Fruit fly (Drosophila melanogaster) whole organism, embryonic: ENCODE measurements around the gene Pex10.

Source experiments
- CG11695 ChIP-seq: fragments of 200-800 bp; sonication (Bioruptor generic); IDR thresholded peaks from 3 replicates; pipeline ENCODE4 v1.3.6; 2022; ENCODE audit warnings: missing biosample characterization, missing genetic modification characterization
- CG1603 ChIP-seq: fragments of 200-800 bp; sonication (Bioruptor generic); optimal IDR thresholded peaks from 2 replicates; lab custom pipeline; 2019; ENCODE audit warnings: missing biosample characterization, mild to moderate bottlenecking, missing genetic modification characterization, moderate library complexity
- CG2129 ChIP-seq: fragments of 200-800 bp; sonication (Bioruptor generic); IDR thresholded peaks from 2 replicates; pipeline ENCODE4 v1.3.6; 2022; ENCODE audit warnings: missing biosample characterization, missing genetic modification characterization; ENCODE audit not compliant: partially characterized antibody
- CG34376 ChIP-seq: fragments of 200-800 bp; sonication (Bioruptor generic); optimal IDR thresholded peaks from 2 replicates; lab custom pipeline; 2018; ENCODE audit warnings: missing biosample characterization, mild to moderate bottlenecking, missing genetic modification characterization
- CG7357 ChIP-seq: fragments of 200-800 bp; sonication (Bioruptor generic); IDR thresholded peaks from 3 replicates; pipeline ENCODE4 v1.3.6; 2022; ENCODE audit warnings: missing biosample characterization, missing genetic modification characterization
- CG8281 ChIP-seq: fragments of 200-800 bp; sonication (Bioruptor generic); optimal IDR thresholded peaks from 2 replicates; lab custom pipeline; 2018; ENCODE audit warnings: missing biosample characterization, mild to moderate bottlenecking, missing genetic modification characterization, moderate library complexity
- CG8944 ChIP-seq: fragments of 200-800 bp; sonication (Bioruptor generic); optimal IDR thresholded peaks from 3 replicates; lab custom pipeline; 2016; ENCODE audit warnings: missing biosample characterization, missing genetic modification characterization
- br ChIP-seq: fragments of >200 bp; optimal IDR thresholded peaks from 2 replicates; lab custom pipeline; 2017
- hkb ChIP-seq, 2 experiments: fragments of 200-800 bp in 1 of 2; fragments of >200 bp in 1 of 2; sonication (Bioruptor generic) in 1 of 2; IDR thresholded peaks in 1 of 2; optimal IDR thresholded peaks in 1 of 2; 2 replicates each; pipeline versions ENCODE4 v1.3.6 to Lab custom; 2017 to 2022; ENCODE audit warnings: missing biosample characterization in 1 of 2, missing genetic modification characterization in 1 of 2
- sima ChIP-seq: fragments of 200-800 bp; sonication (Bioruptor generic); optimal IDR thresholded peaks from 2 replicates; lab custom pipeline; 2016; ENCODE audit warnings: missing biosample characterization, missing genetic modification characterization
- vnd ChIP-seq: fragments of 200-800 bp; sonication (Bioruptor generic); IDR thresholded peaks from 3 replicates; pipeline ENCODE4 v1.3.6; 2022; ENCODE audit warnings: missing biosample characterization, missing genetic modification characterization; ENCODE audit not compliant: partially characterized antibody

DNA sequence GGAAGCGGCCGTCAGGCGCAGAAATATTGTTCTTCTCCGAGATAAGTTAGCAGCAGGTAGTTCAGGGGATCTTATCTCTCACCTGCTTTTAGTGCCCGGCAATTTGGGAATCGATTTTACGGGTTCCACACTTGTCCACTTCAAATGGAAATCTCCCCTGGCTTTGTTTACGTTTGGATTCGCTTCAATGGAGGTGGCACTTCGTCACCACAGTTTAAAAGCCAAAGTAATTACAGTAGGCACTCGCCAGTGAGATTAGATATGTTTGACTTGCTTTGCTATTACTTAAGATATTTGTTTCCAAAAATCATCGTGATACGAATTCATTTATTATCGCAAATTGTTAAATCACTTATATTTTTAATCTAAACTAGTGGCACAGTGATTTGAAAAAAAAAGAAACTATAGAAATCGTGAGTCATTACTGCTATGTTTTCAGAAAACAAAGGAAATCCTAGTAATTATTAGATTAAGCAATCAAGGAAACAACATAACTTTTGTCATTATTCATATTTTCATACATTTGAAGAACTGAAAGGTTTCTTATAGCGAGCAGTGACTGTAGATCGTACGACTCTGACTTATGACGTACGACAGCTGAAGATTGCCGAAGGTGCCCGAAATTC is 9.6 kb upstream of the Pex10 start:
- TF ChIP-seq CG11695 (GFP tag; lab: Robert Waterston, UW) (0 out of 3 replicates have a peak, but pooled peaks have one; percentile 35), vnd (GFP tag; lab: Robert Waterston, UW) (no peak), hkb (optimal IDR thresholded peaks at IDR 0.05; lab: Kevin White, UChicago) (no peak), hkb (GFP tag; IDR thresholded peaks at IDR 0.05; lab: Robert Waterston, UW) (peak; percentile 48; the same call in 1 of the 2 replicates), CG2129 (no peak), CG34376 (GFP tag; lab: Kevin White, UChicago) (peak; percentile 73), CG8281 (tag; lab: Kevin White, UChicago) (peak; percentile 19), sima (GFP tag; lab: Kevin White, UChicago) (no peak), CG8944 (no peak), CG1603 (no peak), CG7357 (GFP tag; lab: Robert Waterston, UW) (no peak), br (lab: Kevin White, UChicago) (no peak)
